Fruit fly (Drosophila melanogaster) whole organism, embryonic: ENCODE results near the gene bero.

ENCODE experiments used
- Abd-B ChIP-seq: fragments of 200-800 bp; sonication (Bioruptor generic); optimal IDR thresholded peaks from 2 replicates; lab custom pipeline; 2018; ENCODE audit warnings: missing biosample characterization, mild to moderate bottlenecking, missing genetic modification characterization, moderate library complexity
- Asciz ChIP-seq: fragments of 200-800 bp; sonication (Bioruptor generic); optimal IDR thresholded peaks from 2 replicates; lab custom pipeline; 2017; ENCODE audit warnings: missing biosample characterization, mild to moderate bottlenecking, missing genetic modification characterization, missing genetic modification reagents
- B-H2 ChIP-seq: fragments of 200-800 bp; sonication (Bioruptor generic); optimal IDR thresholded peaks from 2 replicates; lab custom pipeline; 2018; ENCODE audit warnings: missing biosample characterization, mild to moderate bottlenecking, missing genetic modification characterization
- Blimp-1 ChIP-seq: fragments of 200-800 bp; sonication (Bioruptor generic); optimal IDR thresholded peaks from 3 replicates; lab custom pipeline; 2018; ENCODE audit warnings: missing biosample characterization, missing genetic modification characterization, mild to moderate bottlenecking, moderate library complexity, missing genetic modification reagents
- C15 ChIP-seq: fragments of 200-800 bp; sonication (Bioruptor generic); IDR thresholded peaks from 3 replicates; pipeline ENCODE4 v1.3.6; 2022; ENCODE audit warnings: missing biosample characterization, missing genetic modification characterization
- CG10209 ChIP-seq: fragments of 200-800 bp; sonication (Bioruptor generic); optimal IDR thresholded peaks from 3 replicates; lab custom pipeline; 2017; ENCODE audit warnings: missing biosample characterization, mild to moderate bottlenecking, missing genetic modification characterization, missing genetic modification reagents
- CG10959 ChIP-seq: fragments of 200-800 bp; sonication (Bioruptor generic); IDR thresholded peaks from 2 replicates; pipeline ENCODE4 v1.3.6; 2022; ENCODE audit warnings: missing biosample characterization, missing genetic modification characterization
- CG11093 ChIP-seq: fragments of 200-800 bp; sonication (Bioruptor generic); IDR thresholded peaks from 3 replicates; pipeline ENCODE4 v1.3.6; 2022; ENCODE audit warnings: missing biosample characterization, missing genetic modification characterization
- CG11696 ChIP-seq: fragments of 200-800 bp; sonication (Bioruptor generic); IDR thresholded peaks from 2 replicates; pipeline ENCODE4 v1.3.6; 2022; ENCODE audit warnings: missing biosample characterization, missing genetic modification characterization
- CG14667 ChIP-seq: fragments of 200-800 bp; sonication (Bioruptor generic); IDR thresholded peaks from 2 replicates; pipeline ENCODE4 v1.3.6; 2022; ENCODE audit warnings: missing biosample characterization, missing genetic modification characterization
- CG15269 ChIP-seq: fragments of 200-800 bp; sonication (Bioruptor generic); optimal IDR thresholded peaks from 2 replicates; lab custom pipeline; 2018; ENCODE audit warnings: missing biosample characterization, mild to moderate bottlenecking, missing genetic modification characterization, moderate library complexity
- CG17912 ChIP-seq: fragments of 200-800 bp; sonication (Bioruptor generic); optimal IDR thresholded peaks from 2 replicates; lab custom pipeline; 2018; ENCODE audit warnings: missing biosample characterization, mild to moderate bottlenecking, missing genetic modification characterization
- CG2120 ChIP-seq: fragments of 200-800 bp; sonication (Bioruptor generic); optimal IDR thresholded peaks from 3 replicates; lab custom pipeline; 2016; ENCODE audit warnings: missing biosample characterization, missing genetic modification characterization
- CG42726 ChIP-seq: fragments of 200-800 bp; sonication (Bioruptor generic); IDR thresholded peaks from 2 replicates; pipeline ENCODE4 v1.3.6; 2022; ENCODE audit warnings: missing biosample characterization, missing genetic modification characterization; ENCODE audit not compliant: partially characterized antibody
- CG4360 ChIP-seq: fragments of 200-800 bp; sonication (Bioruptor generic); IDR thresholded peaks from 2 replicates; pipeline ENCODE4 v1.3.6; 2022; ENCODE audit warnings: missing biosample characterization, missing genetic modification characterization
- CG7928 ChIP-seq: fragments of 200-800 bp; sonication (Bioruptor generic); optimal IDR thresholded peaks from 2 replicates; lab custom pipeline; 2017; ENCODE audit warnings: missing biosample characterization, mild to moderate bottlenecking, missing genetic modification characterization
- CG8944 ChIP-seq: fragments of 200-800 bp; sonication (Bioruptor generic); optimal IDR thresholded peaks from 3 replicates; lab custom pipeline; 2016; ENCODE audit warnings: missing biosample characterization, missing genetic modification characterization
- CG9437 ChIP-seq: fragments of 200-800 bp; sonication (Bioruptor generic); optimal IDR thresholded peaks from 2 replicates; lab custom pipeline; 2018; ENCODE audit warnings: missing biosample characterization, mild to moderate bottlenecking, missing genetic modification characterization
- CHES-1-like ChIP-seq: fragments of 200-800 bp; sonication (Bioruptor generic); optimal IDR thresholded peaks from 2 replicates; lab custom pipeline; 2016; ENCODE audit warnings: missing biosample characterization, missing genetic modification characterization
- E2f2 ChIP-seq: fragments of 200-800 bp; sonication (Bioruptor generic); IDR thresholded peaks from 2 replicates; pipeline ENCODE4 v1.3.6; 2022; ENCODE audit warnings: missing biosample characterization, missing genetic modification characterization
- Gug ChIP-seq: fragments of 200-800 bp; sonication (Bioruptor generic); IDR thresholded peaks from 4 replicates; pipeline ENCODE4 v1.3.6; 2022; ENCODE audit warnings: missing biosample characterization, missing genetic modification characterization
- HLHmδ ChIP-seq: fragments of 200-800 bp; sonication (Bioruptor generic); optimal IDR thresholded peaks from 2 replicates; lab custom pipeline; 2018; ENCODE audit warnings: missing biosample characterization, mild to moderate bottlenecking, missing genetic modification characterization, moderate library complexity
- Mad ChIP-seq: fragments of 200-800 bp; sonication (Bioruptor generic); optimal IDR thresholded peaks from 2 replicates; lab custom pipeline; 2016; ENCODE audit warnings: missing biosample characterization, missing genetic modification characterization
- Mrtf ChIP-seq: fragments of 200-800 bp; sonication (Bioruptor generic); IDR thresholded peaks from 3 replicates; pipeline ENCODE4 v1.3.6; 2022; ENCODE audit warnings: missing biosample characterization, missing genetic modification characterization
- Myb ChIP-seq: fragments of 200-800 bp; sonication (Bioruptor generic); optimal IDR thresholded peaks from 2 replicates; lab custom pipeline; 2016; ENCODE audit warnings: missing biosample characterization, missing genetic modification characterization
- Six4 ChIP-seq: fragments of 200-800 bp; sonication (Bioruptor generic); optimal IDR thresholded peaks from 2 replicates; lab custom pipeline; 2016; ENCODE audit warnings: missing biosample characterization, missing genetic modification characterization
- Sry-β ChIP-seq: fragments of 200-800 bp; sonication (Bioruptor generic); optimal IDR thresholded peaks from 2 replicates; lab custom pipeline; 2018; ENCODE audit warnings: missing biosample characterization, mild to moderate bottlenecking, missing genetic modification characterization, moderate library complexity
- TFAM ChIP-seq: fragments of 200-800 bp; sonication (Bioruptor generic); optimal IDR thresholded peaks from 2 replicates; lab custom pipeline; 2017; ENCODE audit warnings: missing biosample characterization, missing genetic modification characterization, inconsistent platforms
- ap ChIP-seq: fragments of 200-800 bp; sonication (Bioruptor generic); IDR thresholded peaks from 2 replicates; pipeline ENCODE4 v1.3.6; 2022; ENCODE audit warnings: missing biosample characterization, missing genetic modification characterization
- az2 ChIP-seq: fragments of 200-800 bp; sonication (Bioruptor generic); optimal IDR thresholded peaks from 3 replicates; lab custom pipeline; 2016; ENCODE audit warnings: missing biosample characterization, missing genetic modification characterization
- bab2 ChIP-seq: fragments of 200-800 bp; sonication (Bioruptor generic); optimal IDR thresholded peaks from 2 replicates; lab custom pipeline; 2016; ENCODE audit warnings: missing biosample characterization, missing genetic modification characterization
- bowl ChIP-seq: fragments of 200-800 bp; sonication (Bioruptor generic); IDR thresholded peaks from 2 replicates; pipeline ENCODE4 v1.3.6; 2022; ENCODE audit warnings: missing biosample characterization, missing genetic modification characterization
- cas ChIP-seq: fragments of 200-800 bp; sonication (Bioruptor generic); IDR thresholded peaks from 2 replicates; pipeline ENCODE4 v1.3.6; 2022; ENCODE audit warnings: missing biosample characterization, missing genetic modification characterization
- croc ChIP-seq: fragments of 200-800 bp; sonication (Bioruptor generic); conservative IDR thresholded peaks from 3 replicates; pipeline ENCODE4 v1.3.6; 2022; ENCODE audit warnings: missing biosample characterization, missing genetic modification characterization
- dmrt99B ChIP-seq: fragments of 200-800 bp; sonication (Bioruptor generic); optimal IDR thresholded peaks from 2 replicates; lab custom pipeline; 2018; ENCODE audit warnings: missing biosample characterization, mild to moderate bottlenecking, missing genetic modification characterization, moderate library complexity
- fru ChIP-seq: fragments of >200 bp; optimal IDR thresholded peaks from 2 replicates; lab custom pipeline; 2017
- gfzf ChIP-seq: fragments of 200-800 bp; sonication (Bioruptor generic); optimal IDR thresholded peaks from 2 replicates; lab custom pipeline; 2016; ENCODE audit warnings: missing biosample characterization, mild to moderate bottlenecking, missing genetic modification characterization, moderate library complexity
- odd ChIP-seq: fragments of 200-800 bp; sonication (Bioruptor generic); optimal IDR thresholded peaks from 2 replicates; lab custom pipeline; 2017; ENCODE audit warnings: missing biosample characterization, mild to moderate bottlenecking, missing genetic modification characterization
- otp ChIP-seq: fragments of 200-800 bp; sonication (Bioruptor generic); IDR thresholded peaks from 3 replicates; pipeline ENCODE4, ENCODE4 v1.3.6; 2022; ENCODE audit warnings: missing biosample characterization, missing genetic modification characterization
- pfk ChIP-seq: fragments of 200-800 bp; sonication (Bioruptor generic); optimal IDR thresholded peaks from 2 replicates; lab custom pipeline; 2018; ENCODE audit warnings: missing biosample characterization, mild to moderate bottlenecking, missing genetic modification characterization, moderate library complexity
- psq ChIP-seq: fragments of 200-800 bp; sonication (Bioruptor generic); optimal IDR thresholded peaks from 2 replicates; lab custom pipeline; 2017; ENCODE audit warnings: missing biosample characterization, missing genetic modification characterization
- repo ChIP-seq: fragments of 200-800 bp; sonication (Bioruptor generic); optimal IDR thresholded peaks from 2 replicates; lab custom pipeline; 2016; ENCODE audit warnings: missing biosample characterization, missing genetic modification characterization
- row ChIP-seq: fragments of 200-800 bp; sonication (Bioruptor generic); IDR thresholded peaks from 3 replicates; pipeline ENCODE4 v1.3.6; 2022; ENCODE audit warnings: missing biosample characterization, missing genetic modification characterization
- sr ChIP-seq: fragments of 200-800 bp; sonication (Bioruptor generic); IDR thresholded peaks from 3 replicates; pipeline ENCODE4 v1.3.6; 2022; ENCODE audit warnings: missing biosample characterization, missing genetic modification characterization
- tll ChIP-seq, 2 experiments: fragments of 200-800 bp in 1 of 2; fragments of >200 bp in 1 of 2; sonication (Bioruptor generic) in 1 of 2; optimal IDR thresholded peaks; 2 replicates each; lab custom pipeline; 2017 to 2019; ENCODE audit warnings: missing biosample characterization in 2 of 2, missing genetic modification characterization in 2 of 2, mild to moderate bottlenecking in 1 of 2, moderate library complexity in 1 of 2
- toy ChIP-seq: fragments of 200-800 bp; sonication (Bioruptor generic); IDR thresholded peaks from 2 replicates; pipeline ENCODE4 v1.3.6; 2022; ENCODE audit warnings: missing biosample characterization, missing genetic modification characterization
- unpg ChIP-seq: fragments of 200-800 bp; sonication (Bioruptor generic); optimal IDR thresholded peaks from 3 replicates; lab custom pipeline; 2018; ENCODE audit warnings: missing biosample characterization, mild to moderate bottlenecking, missing genetic modification characterization, moderate library complexity
- vfl ChIP-seq: fragments of 200-800 bp; sonication (Bioruptor generic); optimal IDR thresholded peaks from 2 replicates; lab custom pipeline; 2016; ENCODE audit warnings: missing biosample characterization, missing genetic modification characterization
- vnd ChIP-seq: fragments of 200-800 bp; sonication (Bioruptor generic); IDR thresholded peaks from 3 replicates; pipeline ENCODE4 v1.3.6; 2022; ENCODE audit warnings: missing biosample characterization, missing genetic modification characterization; ENCODE audit not compliant: partially characterized antibody
- yki ChIP-seq: fragments of >200 bp; optimal IDR thresholded peaks from 3 replicates; lab custom pipeline; 2018
- zen2 ChIP-seq: fragments of 200-800 bp; sonication (Bioruptor generic); IDR thresholded peaks from 3 replicates; pipeline ENCODE4 v1.3.6; 2022; ENCODE audit warnings: missing biosample characterization, missing genetic modification characterization; ENCODE audit not compliant: partially characterized antibody

The bero gene

DNA sequence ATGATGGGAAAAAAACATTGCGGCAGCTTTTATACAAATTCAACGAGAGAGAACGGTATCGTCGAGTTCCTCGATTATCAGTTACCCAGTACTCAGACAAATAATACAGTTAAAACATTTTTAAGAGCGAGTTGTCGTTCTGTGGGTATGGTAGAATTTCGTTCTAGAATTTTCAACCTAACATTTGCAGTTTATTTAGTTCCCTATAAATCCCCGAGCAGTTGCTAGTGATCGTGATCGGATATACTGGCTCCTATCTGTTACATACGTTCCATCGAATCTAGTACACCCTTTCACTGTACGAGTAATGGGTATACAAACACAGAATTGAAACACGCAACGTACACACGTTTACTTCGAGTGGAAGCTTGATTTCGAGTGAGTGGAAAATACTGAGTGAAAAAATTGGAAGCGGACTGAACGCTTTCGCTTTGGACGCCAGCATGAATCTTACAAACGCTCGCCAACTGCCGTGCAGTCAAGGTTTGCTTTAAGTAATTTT, 6.3 kb downstream of the bero start, which contains the start of gene CG9338 (continued):
- TF ChIP-seq az2 (GFP tag; lab: Kevin White, UChicago) (peak; percentile 78), tll (GFP tag; optimal IDR thresholded peaks at IDR 0.05; lab: Kevin White, UChicago) (no peak), gfzf (GFP tag; lab: Kevin White, UChicago) (no peak), CG7928 (GFP tag; lab: Kevin White, UChicago) (peak; percentile 70), fru (lab: Kevin White, UChicago) (no peak), CG9437 (GFP tag; lab: Kevin White, UChicago) (peak; percentile 58), CG2120 (GFP tag; lab: Kevin White, UChicago) (peak; percentile 89), C15 (GFP tag; lab: Robert Waterston, UW) (peak; percentile 17; the same call in 1 of the 3 replicates), Six4 (GFP tag; lab: Kevin White, UChicago) (peak; percentile 92), Mad (GFP tag; lab: Kevin White, UChicago) (peak; percentile 60), yki (no peak), CG10209 (GFP tag; lab: Kevin White, UChicago) (peak; percentile 77), E2f2 (GFP tag; lab: Robert Waterston, UW) (peak; percentile 48; the same call in 1 of the 2 replicates), toy (GFP tag; lab: Robert Waterston, UW) (peak; percentile 82), vfl (GFP tag; lab: Kevin White, UChicago) (no peak), HLHmδ (no peak), sr (peak; percentile 13; the same call in 1 of the 3 replicates), CG17912 (GFP tag; lab: Kevin White, UChicago) (no peak), vnd (GFP tag; lab: Robert Waterston, UW) (0 out of 3 replicates have a peak, but pooled peaks have one; percentile 23), Mrtf (peak; percentile 62; the same call in 2 of the 3 replicates), bab2 (GFP tag; lab: Kevin White, UChicago) (peak; percentile 76), CG8944 (GFP tag; lab: Kevin White, UChicago) (peak; percentile 75), Abd-B (GFP tag; lab: Kevin White, UChicago) (peak; percentile 67), CG14667 (GFP tag; lab: Robert Waterston, UW) (peak; percentile 89), odd (peak; percentile 83), CHES-1-like (GFP tag; lab: Kevin White, UChicago) (peak; percentile 88), psq (GFP tag; lab: Kevin White, UChicago) (peak; percentile 39), Asciz (GFP tag; lab: Kevin White, UChicago) (peak; percentile 91), unpg (GFP tag; lab: Kevin White, UChicago) (peak; percentile 76), CG11696 (GFP tag; lab: Robert Waterston, UW) (peak; percentile 82), TFAM (GFP tag; lab: Kevin White, UChicago) (peak; percentile 68), Sry-β (peak; percentile 40), repo (GFP tag; lab: Kevin White, UChicago) (peak; percentile 76), cas (peak; percentile 61; the same call in 1 of the 2 replicates), CG4360 (GFP tag; lab: Robert Waterston, UW) (peak; percentile 61), dmrt99B (tag; lab: Kevin White, UChicago) (peak; percentile 95), CG15269 (tag; lab: Kevin White, UChicago) (peak; percentile 71), bowl (GFP tag; lab: Robert Waterston, UW) (peak; percentile 31; the same call in 1 of the 2 replicates), zen2 (GFP tag; lab: Robert Waterston, UW) (no peak), row (GFP tag; lab: Robert Waterston, UW) (peak; percentile 99), CG42726 (GFP tag; lab: Robert Waterston, UW) (no peak), otp (no peak), B-H2 (GFP tag; lab: Kevin White, UChicago) (peak; percentile 79), pfk (GFP tag; lab: Kevin White, UChicago) (no peak), Myb (GFP tag; lab: Kevin White, UChicago) (peak; percentile 68), Blimp-1 (peak; percentile 93), ap (GFP tag; lab: Robert Waterston, UW) (peak; percentile 42; the same call in 1 of the 2 replicates), CG11093 (GFP tag; lab: Robert Waterston, UW) (peak; percentile 93), Gug (GFP tag; lab: Robert Waterston, UW) (peak; percentile 87), CG10959 (no peak), croc (GFP tag; lab: Robert Waterston, UW) (peak; percentile 88)
